Fruit fly (Drosophila melanogaster): ENCODE measurements around the gene CG32719.
A peak's percentile ranks its signal among the peaks of the same experiment; 100 is the strongest.

dm6 chrX:7530204-7530603 is 17.6 kb downstream of the CG32719 start:
- TF ChIP-seq pan (optimal IDR thresholded peaks at IDR 0.05) (no peak), CG9705 (GFP tag; optimal IDR thresholded peaks at IDR 0.05) (no peak), br (GFP tag; optimal IDR thresholded peaks at IDR 0.05) (no peak), Dif (GFP tag; optimal IDR thresholded peaks at IDR 0.05; ENCODE audit: partially characterized antibody) (no peak), fru (GFP tag; optimal IDR thresholded peaks at IDR 0.05) (peak; percentile 9), Dfd (GFP tag; optimal IDR thresholded peaks at IDR 0.05) (no peak), HLH106 (tag; optimal IDR thresholded peaks at IDR 0.05) (peak; percentile 34)
